Worm (Caenorhabditis elegans): ENCODE data around the gene K01B6.3.

- no peak for TF ChIP-seq tbx-2 (tag; optimal IDR thresholded peaks at IDR 0.05)
- no peak for TF ChIP-seq elt-2 (tag; optimal IDR thresholded peaks at IDR 0.05)
- TF ChIP-seq ceh-48 (tag; optimal IDR thresholded peaks at IDR 0.05): no peak
- no peak for TF ChIP-seq ets-4 (tag; optimal IDR thresholded peaks at IDR 0.05)
- no peak for TF ChIP-seq ama-1 (optimal IDR thresholded peaks at IDR 0.05)
- TF ChIP-seq nfya-1 (tag; optimal IDR thresholded peaks at IDR 0.05): no peak
Measured at ce11 chrIII:9335076-9335475, 35.1 kb downstream of the K01B6.3 start.
